Fruit fly (Drosophila melanogaster) whole organism, wandering third instar larva: ENCODE results near the gene CenB1A.

Experiments
- Abd-B ChIP-seq: fragments of >200 bp; optimal IDR thresholded peaks from 2 replicates; lab custom pipeline; 2017; ENCODE audit warnings: missing biosample characterization, missing genetic modification characterization
- CG32264 ChIP-seq: fragments of 200-800 bp; sonication (Bioruptor generic); optimal IDR thresholded peaks from 2 replicates; lab custom pipeline; 2016; ENCODE audit warnings: missing biosample characterization, missing genetic modification characterization
- CG9705 ChIP-seq: fragments of 200-800 bp; sonication (Bioruptor generic); optimal IDR thresholded peaks from 2 replicates; lab custom pipeline; 2018; ENCODE audit warnings: missing biosample characterization, mild to moderate bottlenecking, missing genetic modification characterization
- CrebA ChIP-seq: fragments of 200-800 bp; sonication (Bioruptor generic); optimal IDR thresholded peaks from 2 replicates; lab custom pipeline; 2016; ENCODE audit warnings: missing biosample characterization, mild to moderate bottlenecking, missing genetic modification characterization, borderline replicate concordance
- Dfd ChIP-seq: fragments of >200 bp; optimal IDR thresholded peaks from 2 replicates; lab custom pipeline; 2017; ENCODE audit warnings: missing biosample characterization, missing genetic modification characterization
- Dif ChIP-seq: fragments of 200-275, 200-300 bp; sonication (Bioruptor generic); optimal IDR thresholded peaks from 2 replicates; lab custom pipeline; 2018; ENCODE audit warnings: missing biosample characterization, missing genetic modification characterization; ENCODE audit not compliant: partially characterized antibody
- GATAd ChIP-seq: sonication (Bioruptor generic); optimal IDR thresholded peaks from 2 replicates; lab custom pipeline; 2016; ENCODE audit warnings: missing biosample characterization, missing genetic modification characterization
- Hr78 ChIP-seq: fragments of >200 bp; optimal IDR thresholded peaks from 2 replicates; lab custom pipeline; 2017; ENCODE audit warnings: missing biosample characterization, missing genetic modification characterization
- Hr83 ChIP-seq: fragments of 200-300 bp; sonication (Bioruptor generic); optimal IDR thresholded peaks from 2 replicates; lab custom pipeline; 2016; ENCODE audit warnings: missing biosample characterization, mild to moderate bottlenecking, missing genetic modification characterization, moderate library complexity; ENCODE audit not compliant: poor library complexity, severe bottlenecking
- Jra ChIP-seq: sonication (Bioruptor generic); optimal IDR thresholded peaks from 2 replicates; lab custom pipeline; 2016; ENCODE audit warnings: missing biosample characterization, missing genetic modification characterization
- OdsH ChIP-seq: fragments of 200-800 bp; sonication (Bioruptor generic); optimal IDR thresholded peaks from 2 replicates; lab custom pipeline; 2016; ENCODE audit warnings: missing biosample characterization, mild to moderate bottlenecking, missing genetic modification characterization
- Rel ChIP-seq, 2 experiments: fragments of 200-800 bp; sonication (Bioruptor generic) in 1 of 2; optimal IDR thresholded peaks; 2 replicates in 1 of 2; 3 replicates in 1 of 2; lab custom pipeline; 2016 to 2019; ENCODE audit warnings: mild to moderate bottlenecking in 2 of 2, missing biosample characterization in 2 of 2, missing genetic modification characterization in 2 of 2, moderate library complexity in 1 of 2
- Sp1 ChIP-seq: fragments of 200-800 bp; sonication (Bioruptor generic); optimal IDR thresholded peaks from 3 replicates; lab custom pipeline; 2019; ENCODE audit warnings: missing biosample characterization, mild to moderate bottlenecking, missing genetic modification characterization, moderate library complexity
- brk ChIP-seq: fragments of 200-800 bp; sonication (Bioruptor generic); optimal IDR thresholded peaks from 2 replicates; lab custom pipeline; 2016; ENCODE audit warnings: missing biosample characterization, mild to moderate bottlenecking, missing genetic modification characterization
- dl ChIP-seq, 2 experiments: fragments of 175-275, 200-275 bp in 1 of 2; fragments of 200-275 bp in 1 of 2; sonication (Bioruptor generic); optimal IDR thresholded peaks; lab custom pipeline; 2018; ENCODE audit warnings: mild to moderate bottlenecking in 2 of 2, missing biosample characterization in 2 of 2, missing genetic modification characterization in 2 of 2, moderate library complexity in 2 of 2; ENCODE audit not compliant: partially characterized antibody in 2 of 2, insufficient read depth in 1 of 2
- dmrt93B ChIP-seq: fragments of 200-800 bp; sonication (Bioruptor generic); optimal IDR thresholded peaks from 2 replicates; lab custom pipeline; 2018; ENCODE audit warnings: missing biosample characterization, mild to moderate bottlenecking, missing genetic modification characterization
- ey ChIP-seq: fragments of 200-800 bp; sonication (Bioruptor generic); optimal IDR thresholded peaks from 2 replicates; lab custom pipeline; 2016; ENCODE audit warnings: missing biosample characterization, missing genetic modification characterization
- foxo ChIP-seq, 2 experiments: fragments of 200-800 bp; sonication (Bioruptor generic); optimal IDR thresholded peaks; 2 replicates in 1 of 2; 3 replicates in 1 of 2; lab custom pipeline; 2016 to 2017; ENCODE audit warnings: missing biosample characterization in 2 of 2, missing genetic modification characterization in 2 of 2
- fru ChIP-seq: fragments of 200-800 bp; sonication (Bioruptor generic); optimal IDR thresholded peaks from 3 replicates; lab custom pipeline; 2016; ENCODE audit warnings: missing biosample characterization, mild to moderate bottlenecking, missing genetic modification characterization
- h ChIP-seq: fragments of 200-800 bp; sonication (Bioruptor generic); optimal IDR thresholded peaks from 3 replicates; lab custom pipeline; 2016; ENCODE audit warnings: missing biosample characterization, mild to moderate bottlenecking, missing genetic modification characterization
- lola ChIP-seq: fragments of >200 bp; optimal IDR thresholded peaks from 2 replicates; lab custom pipeline; 2017; ENCODE audit warnings: missing biosample characterization, missing genetic modification characterization
- psq ChIP-seq: fragments of 200-800 bp; sonication (Bioruptor generic); optimal IDR thresholded peaks from 3 replicates; lab custom pipeline; 2017; ENCODE audit warnings: missing biosample characterization, mild to moderate bottlenecking, missing genetic modification characterization, moderate library complexity
- rgr ChIP-seq: fragments of 200-800 bp; sonication (Bioruptor generic); optimal IDR thresholded peaks from 3 replicates; lab custom pipeline; 2016; ENCODE audit warnings: missing biosample characterization, mild to moderate bottlenecking, missing genetic modification characterization
- sage ChIP-seq: fragments of 200-800 bp; sonication (Bioruptor generic); optimal IDR thresholded peaks from 2 replicates; lab custom pipeline; 2016; ENCODE audit warnings: missing biosample characterization, mild to moderate bottlenecking, missing genetic modification characterization
- tai ChIP-seq: sonication (Bioruptor generic); optimal IDR thresholded peaks from 2 replicates; lab custom pipeline; 2016; ENCODE audit warnings: missing biosample characterization, missing genetic modification characterization
- usp ChIP-seq: fragments of >200 bp; optimal IDR thresholded peaks from 2 replicates; lab custom pipeline; 2017; ENCODE audit warnings: missing biosample characterization, missing genetic modification characterization
- woc ChIP-seq: sonication (Bioruptor generic); optimal IDR thresholded peaks from 2 replicates; lab custom pipeline; 2016; ENCODE audit warnings: missing biosample characterization, mild to moderate bottlenecking, missing genetic modification characterization

CenB1A gene

DNA sequence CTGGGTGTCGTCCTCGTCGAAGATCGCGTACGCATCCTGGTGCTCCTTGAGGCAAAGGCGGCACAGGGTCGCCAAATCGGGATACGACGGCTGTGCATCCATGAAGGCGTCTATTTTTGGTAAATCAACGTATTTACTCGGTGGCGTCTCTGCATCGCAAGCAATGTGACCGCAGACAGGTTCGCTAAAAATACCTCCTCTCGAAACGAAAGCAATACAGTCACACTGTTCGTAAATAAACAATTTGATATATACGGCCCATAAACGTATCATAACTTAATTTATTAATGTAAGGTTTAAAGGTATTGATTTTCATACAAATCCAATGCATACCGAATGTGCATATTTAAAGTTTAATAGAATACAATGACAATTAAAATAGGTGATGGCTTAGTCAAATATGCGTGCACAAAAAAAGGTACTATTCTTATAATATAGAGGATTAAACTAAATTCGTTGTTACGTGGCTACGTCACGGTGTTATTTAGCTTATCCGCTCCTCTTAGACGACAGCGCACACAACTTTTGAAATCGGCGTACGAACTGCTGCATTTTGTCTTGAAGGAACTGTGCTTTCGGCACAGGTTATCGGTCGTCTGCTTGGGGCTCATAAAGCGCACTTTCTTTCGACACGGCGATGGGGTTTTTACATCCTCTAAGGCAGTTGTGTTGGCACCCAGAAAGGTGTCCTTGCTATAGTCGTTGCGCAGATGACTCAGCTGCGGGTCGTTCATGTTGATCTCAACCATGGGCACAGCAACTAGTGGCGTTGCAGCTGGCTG, 8.2 kb downstream of the CenB1A start, which contains the start of gene CG31365:
Gene CG31365 (minus strand): TSS at position 182 of the 782 bp plus-strand sequence.
- TF ChIP-seq Sp1 (GFP tag; lab: Kevin White, UChicago) = peak; percentile 47
- TF ChIP-seq rgr (GFP tag; lab: Kevin White, UChicago) = peak; percentile 31
- TF ChIP-seq usp (GFP tag; lab: Kevin White, UChicago) = no peak
- TF ChIP-seq Hr78 (GFP tag; lab: Kevin White, UChicago) = no peak
- no peak for TF ChIP-seq Rel (GFP tag; optimal IDR thresholded peaks at IDR 0.05; lab: Kevin White, UChicago)
- peak; percentile 52 for TF ChIP-seq Rel (tag; optimal IDR thresholded peaks at IDR 0.05; lab: Kevin White, UChicago)
- no peak for TF ChIP-seq foxo (GFP tag; optimal IDR thresholded peaks at IDR 0.05; lab: Kevin White, UChicago)
- TF ChIP-seq Jra = no peak
- TF ChIP-seq Dif = no peak

dm6 chr3R:23127796-23128195, 9.6 kb downstream of the CenB1A start, which contains the start of gene CG31457:
TSS of gene CG31457 (minus strand) at chr3R:23127981.
- peak; percentile 10 for TF ChIP-seq ey
- peak; percentile 7 for TF ChIP-seq h (GFP tag; lab: Kevin White, UChicago)
- TF ChIP-seq Rel (GFP tag; optimal IDR thresholded peaks at IDR 0.05; lab: Kevin White, UChicago) = no peak
- TF ChIP-seq Rel (tag; optimal IDR thresholded peaks at IDR 0.05; lab: Kevin White, UChicago) = peak; percentile 45
- TF ChIP-seq woc (GFP tag; lab: Kevin White, UChicago) = no peak
- TF ChIP-seq, all 38 proteins: peak for 3

- TF ChIP-seq brk (no peak), Dif (no peak), foxo (GFP tag; optimal IDR thresholded peaks at IDR 0.05; lab: Kevin White, UChicago) (no peak)
Observed at dm6 chr3R:23129617-23130016, 11.4 kb downstream of the CenB1A start.

dm6 chr3R:23130181-23130580, 12.0 kb downstream of the CenB1A start:
- TF ChIP-seq lola (GFP tag; lab: Kevin White, UChicago) = no peak
- TF ChIP-seq OdsH (GFP tag; lab: Kevin White, UChicago) = no peak
- TF ChIP-seq psq (GFP tag; lab: Kevin White, UChicago) = no peak
- TF ChIP-seq CG32264 (GFP tag; lab: Kevin White, UChicago) = no peak
- TF ChIP-seq dmrt93B (GFP tag; lab: Kevin White, UChicago) = no peak
- no peak for TF ChIP-seq GATAd (GFP tag; lab: Kevin White, UChicago)
- TF ChIP-seq CG9705 (GFP tag; lab: Kevin White, UChicago) = no peak
- no peak for TF ChIP-seq tai
- TF ChIP-seq rgr (GFP tag; lab: Kevin White, UChicago) = no peak
- no peak for TF ChIP-seq woc (GFP tag; lab: Kevin White, UChicago)
- TF ChIP-seq Dfd (GFP tag; lab: Kevin White, UChicago) = no peak
- no peak for TF ChIP-seq CrebA
- TF ChIP-seq ey = no peak
- no peak for TF ChIP-seq dl (GFP tag; optimal IDR thresholded peaks at IDR 0.05; lab: Kevin White, UChicago; ENCODE audit: insufficient read depth in 1 of 2, partially characterized antibody in 2 of 2)
- TF ChIP-seq Abd-B (GFP tag; lab: Kevin White, UChicago) = no peak
- no peak for TF ChIP-seq Rel (GFP tag; optimal IDR thresholded peaks at IDR 0.05; lab: Kevin White, UChicago)
- TF ChIP-seq Rel (tag; optimal IDR thresholded peaks at IDR 0.05; lab: Kevin White, UChicago) = no peak
- TF ChIP-seq sage (GFP tag; lab: Kevin White, UChicago) = no peak

DNA sequence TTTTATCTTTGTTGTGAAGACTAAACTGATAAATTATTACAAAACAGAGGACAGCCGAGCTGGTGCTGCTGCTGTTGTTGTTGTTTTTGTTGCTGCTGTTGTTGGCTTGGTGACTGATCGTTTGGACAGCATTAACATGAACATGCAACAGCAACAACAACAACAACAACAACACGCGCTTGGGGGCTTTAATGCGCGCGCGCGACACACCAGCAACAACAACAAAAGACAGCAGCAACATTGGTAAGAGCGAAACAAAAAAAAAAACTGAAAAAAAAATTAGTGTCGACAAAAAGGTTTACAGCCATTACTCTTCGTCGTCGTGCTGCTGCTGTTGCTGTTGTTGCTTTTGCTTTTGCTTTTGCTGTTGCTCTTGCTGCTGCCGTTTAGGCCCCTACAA, 12.7 kb downstream of the CenB1A start:
- no peak for TF ChIP-seq Abd-B (GFP tag; lab: Kevin White, UChicago)
- TF ChIP-seq Dfd (GFP tag; lab: Kevin White, UChicago) = peak; percentile 29
- no peak for TF ChIP-seq psq (GFP tag; lab: Kevin White, UChicago)
- TF ChIP-seq, all 38 proteins: peak for 1

DNA sequence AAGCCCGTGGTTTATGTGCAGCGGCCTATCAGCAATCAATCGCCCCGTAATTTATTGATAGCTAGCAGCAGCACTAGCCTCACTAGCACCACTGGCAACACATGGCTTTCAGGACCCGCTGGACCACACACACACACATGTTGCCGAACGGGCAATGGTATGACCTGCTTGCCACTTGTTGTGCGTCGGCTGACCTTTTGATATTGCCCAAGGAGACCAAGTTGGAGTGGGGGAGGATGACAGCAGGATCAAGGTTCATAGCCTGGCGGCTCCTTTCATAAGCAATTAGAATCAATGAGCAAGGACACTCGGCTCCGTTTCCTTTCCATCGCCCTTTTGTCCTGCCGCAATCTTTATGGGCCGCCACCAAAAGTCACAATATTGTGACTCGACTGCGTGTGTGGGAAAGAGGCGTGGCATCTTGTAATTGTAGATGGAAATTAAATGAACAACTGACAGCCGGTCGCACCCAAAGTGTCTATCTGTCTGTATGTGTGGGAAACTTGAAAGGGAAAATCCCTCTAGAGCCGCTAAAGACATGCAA, 13.2 kb downstream of the CenB1A start:
- TF ChIP-seq fru = no peak
- no peak for TF ChIP-seq foxo (GFP tag; optimal IDR thresholded peaks at IDR 0.05; lab: Kevin White, UChicago)
- no peak for TF ChIP-seq lola (GFP tag; lab: Kevin White, UChicago)
- no peak for TF ChIP-seq Hr83 (GFP tag; lab: Kevin White, UChicago)
- TF ChIP-seq Dfd (GFP tag; lab: Kevin White, UChicago) = no peak
- TF ChIP-seq woc (GFP tag; lab: Kevin White, UChicago) = no peak
- no peak for TF ChIP-seq Hr78 (GFP tag; lab: Kevin White, UChicago)
- TF ChIP-seq Jra = no peak
